Worm (Caenorhabditis elegans) whole organism, late embryonic: ENCODE results near the gene C28H8.3.

Source experiments
- ceh-31 ChIP-seq: sonication (generic microtip); optimal IDR thresholded peaks from 2 replicates; lab custom pipeline; 2016; ENCODE audit warnings: missing genetic modification characterization, missing compliant biosample characterization
- nhr-11 ChIP-seq: fragments of 150-350 bp; optimal IDR thresholded peaks from 2 replicates; lab custom pipeline; 2014; ENCODE audit warnings: missing biosample characterization, missing genetic modification characterization
- unc-42 ChIP-seq: sonication (generic microtip); optimal IDR thresholded peaks from 2 replicates; lab custom pipeline; 2016; ENCODE audit warnings: missing genotype, missing genetic modification characterization, missing compliant biosample characterization

ce11 chrIII:5930659-5931058 is 22.2 kb downstream of the C28H8.3 start:
- TF ChIP-seq ceh-31 (tag; lab: Kevin White, UChicago) (no peak), unc-42 (tag; lab: Kevin White, UChicago) (no peak), nhr-11 (tag; lab: Kevin White, UChicago) (no peak)
